Fruit fly (Drosophila melanogaster): ENCODE data around the gene Josd.

The Josd gene

DNA sequence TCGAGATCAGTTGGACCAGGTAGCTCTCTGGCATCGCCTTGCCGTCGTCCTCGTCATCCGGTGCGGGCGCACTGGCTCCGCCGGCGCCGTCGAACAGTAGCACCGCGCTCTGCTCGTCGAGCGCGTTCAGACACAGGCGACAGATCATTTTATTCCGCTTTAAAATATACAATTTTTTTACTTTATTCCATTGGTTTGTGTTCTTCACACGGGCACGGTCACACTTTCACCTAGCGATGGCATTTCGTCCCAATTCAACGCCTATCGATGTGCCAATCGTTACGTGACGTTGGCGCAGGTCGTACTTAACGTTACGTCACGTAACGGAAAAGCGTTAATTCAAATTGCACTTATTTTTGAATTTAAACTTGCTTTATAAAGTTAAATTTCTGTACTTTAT is 40.1 kb downstream of the Josd start, which contains the start of gene CG12219 (continued):
- no peak for TF ChIP-seq slbo (GFP tag; IDR thresholded peaks at IDR 0.05)
- peak; percentile 51 for TF ChIP-seq CG15514 (GFP tag; optimal IDR thresholded peaks at IDR 0.05)
- TF ChIP-seq Dp (GFP tag; optimal IDR thresholded peaks at IDR 0.05): peak; percentile 60
- no peak for TF ChIP-seq CG8924 (tag; optimal IDR thresholded peaks at IDR 0.05)
- peak; percentile 65 for TF ChIP-seq gfzf (GFP tag; optimal IDR thresholded peaks at IDR 0.05)
- TF ChIP-seq Mes4 (GFP tag; optimal IDR thresholded peaks at IDR 0.05): no peak
- TF ChIP-seq CG11695 (GFP tag; IDR thresholded peaks at IDR 0.05): no peak
- no peak for TF ChIP-seq Aef1 (GFP tag; IDR thresholded peaks at IDR 0.05)
- TF ChIP-seq CG9797 (GFP tag; optimal IDR thresholded peaks at IDR 0.05): peak; percentile 75
- no peak for TF ChIP-seq CG32772 (GFP tag; IDR thresholded peaks at IDR 0.05)
- 0 out of 2 replicates have a peak, but pooled peaks have one; percentile 8 for TF ChIP-seq CG42726 (GFP tag; IDR thresholded peaks at IDR 0.05; ENCODE audit: partially characterized antibody)
- TF ChIP-seq nmo (GFP tag; optimal IDR thresholded peaks at IDR 0.05): peak; percentile 1

DNA sequence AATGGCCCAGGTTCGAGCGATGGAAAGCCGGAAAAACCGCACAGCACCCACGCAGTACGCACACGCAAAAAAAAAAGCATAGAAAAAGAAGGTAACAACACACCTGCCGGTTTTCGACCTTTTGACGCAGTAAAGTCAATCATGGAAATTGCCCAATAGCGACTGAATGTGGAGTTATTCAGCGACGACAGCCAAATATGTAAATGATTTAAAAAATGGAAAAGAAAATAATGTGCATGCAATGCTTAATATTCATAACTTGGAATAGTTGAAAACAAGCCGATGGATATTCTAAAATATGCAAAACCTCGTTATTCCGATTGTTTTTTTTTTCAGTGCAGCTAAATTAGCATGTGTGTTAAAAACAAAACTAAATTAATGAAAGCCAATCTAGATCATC is 42.2 kb downstream of the Josd start:
- no peak for TF ChIP-seq CHES-1-like (GFP tag; optimal IDR thresholded peaks at IDR 0.05)
- peak; percentile 37 for TF ChIP-seq Med (GFP tag)
- TF ChIP-seq CG15269 (tag; optimal IDR thresholded peaks at IDR 0.05): peak; percentile 2
- TF ChIP-seq sr (GFP tag; IDR thresholded peaks at IDR 0.05): peak; percentile 54; the same call in 1 of the 3 replicates
- peak; percentile 29 for TF ChIP-seq CG11504 (tag; optimal IDR thresholded peaks at IDR 0.05)
- peak; percentile 3 for TF ChIP-seq CG12391 (tag; optimal IDR thresholded peaks at IDR 0.05)
- TF ChIP-seq CG2120 (GFP tag; optimal IDR thresholded peaks at IDR 0.05): peak; percentile 20
- TF ChIP-seq CG17328 (GFP tag; IDR thresholded peaks at IDR 0.05): no peak
- TF ChIP-seq vvl (GFP tag; IDR thresholded peaks at IDR 0.05): peak; percentile 22; the same call in 1 of the 2 replicates
- peak in 1 of 2 experiments; percentile 20 for TF ChIP-seq Hr51 (GFP tag; optimal IDR thresholded peaks at IDR 0.05)

dm6 chrX:6303675-6304074 is 42.7 kb downstream of the Josd start, which contains the start of gene CG3823:
TSS of gene CG3823 (plus strand) at chrX:6303975.
- TF ChIP-seq CG6175 (GFP tag; IDR thresholded peaks at IDR 0.05) (0 out of 3 replicates have a peak, but pooled peaks have one; percentile 18), MBD-R2 (GFP tag; IDR thresholded peaks at IDR 0.05) (no peak), CG1832 (GFP tag; optimal IDR thresholded peaks at IDR 0.05) (peak; percentile 21), Adf1 (GFP tag; IDR thresholded peaks at IDR 0.05) (peak; percentile 61)

DNA sequence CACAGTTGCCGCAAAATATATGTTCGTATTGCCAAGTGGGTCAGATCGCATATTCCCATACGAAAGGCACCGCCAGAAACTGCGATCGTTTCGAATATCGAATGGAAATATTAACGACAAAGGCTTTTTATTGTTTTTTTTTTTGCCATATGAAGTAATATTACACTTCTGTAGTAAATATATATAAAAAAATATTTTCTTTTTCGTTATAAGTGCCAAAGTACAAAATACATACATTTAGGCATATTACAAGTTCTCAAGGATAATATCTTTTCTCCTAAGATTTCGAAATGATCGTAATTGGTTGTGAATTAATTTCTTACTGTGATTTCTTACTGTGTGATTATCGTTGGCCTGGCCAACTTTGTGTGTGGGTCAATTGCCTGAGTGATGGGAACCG is 43.2 kb downstream of the Josd start:
- peak; percentile 26; the same call in 1 of the 2 replicates for TF ChIP-seq Drgx (GFP tag; IDR thresholded peaks at IDR 0.05)
- TF ChIP-seq sc (optimal IDR thresholded peaks at IDR 0.05): no peak
- TF ChIP-seq sc (GFP tag; optimal IDR thresholded peaks at IDR 0.05): no peak

DNA sequence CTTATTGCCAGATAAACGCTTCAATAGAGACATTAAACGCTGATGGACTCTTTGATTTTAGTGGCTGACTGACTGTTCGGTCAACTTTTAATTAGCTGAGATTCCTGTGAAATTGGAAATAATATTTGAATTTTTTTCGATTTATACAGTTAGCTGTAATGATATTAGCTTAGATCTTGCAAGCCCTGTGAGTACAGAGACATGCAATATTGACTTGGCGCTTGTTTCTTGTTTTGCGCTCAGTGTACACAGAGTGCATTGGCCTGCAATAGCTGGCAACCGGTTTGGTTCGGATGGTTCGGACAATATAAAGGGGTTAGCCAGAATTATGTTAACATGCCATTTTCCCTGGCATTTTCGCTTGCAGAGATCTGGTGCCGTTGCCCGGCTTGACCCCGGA is 44.3 kb downstream of the Josd start:
- TF ChIP-seq Hmx (GFP tag; optimal IDR thresholded peaks at IDR 0.05) (no peak), CG33213 (GFP tag; optimal IDR thresholded peaks at IDR 0.05) (no peak), Drgx (GFP tag; IDR thresholded peaks at IDR 0.05) (peak; percentile 47; the same call in 1 of the 2 replicates)

dm6 chrX:6308852-6309251 is 47.9 kb downstream of the Josd start, which contains the start of gene CG15894:
TSS of gene CG15894 (plus strand) at chrX:6309212.
- TF ChIP-seq CG10959 (GFP tag; IDR thresholded peaks at IDR 0.05): no peak
- no peak for TF ChIP-seq CG32767 (GFP tag; IDR thresholded peaks at IDR 0.05)
- TF ChIP-seq Ptx1 (GFP tag; IDR thresholded peaks at IDR 0.05): no peak
- TF ChIP-seq Hsf (GFP tag; optimal IDR thresholded peaks at IDR 0.05): peak; percentile 11
- no peak for TF ChIP-seq sens-2 (GFP tag; IDR thresholded peaks at IDR 0.05)
- peak; percentile 9 for TF ChIP-seq CG12769 (tag; optimal IDR thresholded peaks at IDR 0.05)
- no peak for TF ChIP-seq kay (GFP tag; optimal IDR thresholded peaks at IDR 0.05)
- TF ChIP-seq CG3407 (GFP tag; optimal IDR thresholded peaks at IDR 0.05): no peak
- no peak for TF ChIP-seq CG16813 (GFP tag; IDR thresholded peaks at IDR 0.05; ENCODE audit: partially characterized antibody)
- no peak for TF ChIP-seq CG17912 (GFP tag; optimal IDR thresholded peaks at IDR 0.05)
- no peak for TF ChIP-seq Sox102F (GFP tag; optimal IDR thresholded peaks at IDR 0.05)
- no peak for TF ChIP-seq pho (GFP tag; optimal IDR thresholded peaks at IDR 0.05)
- no peak for TF ChIP-seq CG10543 (GFP tag; optimal IDR thresholded peaks at IDR 0.05)
- TF ChIP-seq CG2120 (GFP tag; optimal IDR thresholded peaks at IDR 0.05): peak; percentile 28
- TF ChIP-seq CG1832 (GFP tag; optimal IDR thresholded peaks at IDR 0.05): no peak
